Fruit fly (Drosophila melanogaster): ENCODE measurements around the gene mRpL36.
A peak's percentile ranks its signal among the peaks of the same experiment; 100 is the strongest.

mRpL36 gene

dm6 chr3L:8137448-8137906, 12.5 kb upstream of the mRpL36 start, which contains the start of the genes Setx and mus301 (continued):
- TF ChIP-seq chinmo (GFP tag; IDR thresholded peaks at IDR 0.05; ENCODE audit: partially characterized antibody) (no peak), CG14965 (GFP tag; optimal IDR thresholded peaks at IDR 0.05; ENCODE audit: borderline replicate concordance) (no peak), CG15011 (GFP tag; optimal IDR thresholded peaks at IDR 0.05) (no peak), Deaf1 (tag; optimal IDR thresholded peaks at IDR 0.05) (no peak), CG3847 (GFP tag; IDR thresholded peaks at IDR 0.05) (peak; percentile 93), Hmx (GFP tag; optimal IDR thresholded peaks at IDR 0.05) (peak; percentile 59), vvl (GFP tag; IDR thresholded peaks at IDR 0.05) (peak; percentile 81), CG6254 (GFP tag; optimal IDR thresholded peaks at IDR 0.05) (peak; percentile 48), ssp (GFP tag; IDR thresholded peaks at IDR 0.05) (peak; percentile 72), Abd-B (GFP tag; optimal IDR thresholded peaks at IDR 0.05) (peak; percentile 89), Sin3A (optimal IDR thresholded peaks at IDR 0.05) (peak; percentile 94), toy (GFP tag; IDR thresholded peaks at IDR 0.05) (no peak), amos (GFP tag; IDR thresholded peaks at IDR 0.05; ENCODE audit: partially characterized antibody) (peak; percentile 40; the same call in 1 of the 2 replicates), CoRest (tag; optimal IDR thresholded peaks at IDR 0.05) (peak; percentile 89), Drgx (GFP tag; IDR thresholded peaks at IDR 0.05) (no peak), HHEX (GFP tag; optimal IDR thresholded peaks at IDR 0.05) (peak; percentile 69), CG14441 (GFP tag; IDR thresholded peaks at IDR 0.05) (peak; percentile 64; the same call in 1 of the 2 replicates), grn (GFP tag; optimal IDR thresholded peaks at IDR 0.05) (no peak), CG10959 (GFP tag; IDR thresholded peaks at IDR 0.05) (peak; percentile 48; the same call in 1 of the 2 replicates), CG2889 (GFP tag; IDR thresholded peaks at IDR 0.05) (peak; percentile 44; the same call in 1 of the 3 replicates), CG10431 (GFP tag; optimal IDR thresholded peaks at IDR 0.05) (peak; percentile 29), CG17328 (GFP tag; IDR thresholded peaks at IDR 0.05) (peak; percentile 63), CG4328 (GFP tag; optimal IDR thresholded peaks at IDR 0.05) (peak; percentile 37), ftz-f1 (GFP tag; optimal IDR thresholded peaks at IDR 0.05) (peak; percentile 46), H2.0 (GFP tag; IDR thresholded peaks at IDR 0.05) (peak; percentile 62), CG5245 (GFP tag; optimal IDR thresholded peaks at IDR 0.05) (peak; percentile 67), fd102C (GFP tag; optimal IDR thresholded peaks at IDR 0.05) (no peak), CG13624 (GFP tag; optimal IDR thresholded peaks at IDR 0.05) (peak; percentile 91), sqz (GFP tag; optimal IDR thresholded peaks at IDR 0.05) (no peak), CG2116 (GFP tag; optimal IDR thresholded peaks at IDR 0.05) (peak; percentile 78), sens-2 (GFP tag; IDR thresholded peaks at IDR 0.05) (no peak; the same call in 1 of the 2 replicates), CG7556 (GFP tag; optimal IDR thresholded peaks at IDR 0.05) (peak; percentile 75), chn (GFP tag; optimal IDR thresholded peaks at IDR 0.05) (peak; percentile 90), CG9932 (GFP tag; IDR thresholded peaks at IDR 0.05) (peak; percentile 94), bbx (GFP tag; IDR thresholded peaks at IDR 0.05; ENCODE audit: partially characterized antibody) (no peak), sim (GFP tag; IDR thresholded peaks at IDR 0.05) (no peak), Camta (GFP tag; optimal IDR thresholded peaks at IDR 0.05) (peak; percentile 84), cg (GFP tag; optimal IDR thresholded peaks at IDR 0.05) (no peak), CG9876 (GFP tag; optimal IDR thresholded peaks at IDR 0.05) (peak; percentile 81), jumu (GFP tag; optimal IDR thresholded peaks at IDR 0.05) (peak; percentile 82), CrebB (tag; optimal IDR thresholded peaks at IDR 0.05) (peak; percentile 10), otp (GFP tag; IDR thresholded peaks at IDR 0.05) (no peak), fru (optimal IDR thresholded peaks at IDR 0.05) (no peak), CG6654 (GFP tag; optimal IDR thresholded peaks at IDR 0.05) (no peak), maf-S (GFP tag; optimal IDR thresholded peaks at IDR 0.05) (peak; percentile 79), CG2875 (GFP tag; optimal IDR thresholded peaks at IDR 0.05) (peak; percentile 43), cwo (GFP tag; optimal IDR thresholded peaks at IDR 0.05) (peak; percentile 46), tio (GFP tag; optimal IDR thresholded peaks at IDR 0.05) (peak; percentile 78), pan (optimal IDR thresholded peaks at IDR 0.05) (no peak), pan (GFP tag; optimal IDR thresholded peaks at IDR 0.05 in 1 of 2, IDR thresholded peaks at IDR 0.05 in 1 of 2) (peak in 1 of 2 experiments; percentile 61), Dip3 (GFP tag; optimal IDR thresholded peaks at IDR 0.05) (peak; percentile 91), Ada2b (GFP tag; IDR thresholded peaks at IDR 0.05) (peak; percentile 58)

Data from whole organism, embryonic.